Worm (Caenorhabditis elegans) whole organism, L4/young adult: Measurements from ENCODE around the gene C17C3.24.
"Not testable (repeated sequence)": the region's sequence is repeated elsewhere in the genome, so short reads cannot be mapped to it uniquely, and the experiment has no call there.

Experiments used
- W03F9.2 ChIP-seq: fragments of 150-350 bp; optimal IDR thresholded peaks from 2 replicates; lab custom pipeline; 2014; ENCODE audit warnings: missing biosample characterization, missing genetic modification characterization
- dao-5 ChIP-seq: sonication (generic microtip); optimal IDR thresholded peaks from 2 replicates; lab custom pipeline; 2016; ENCODE audit warnings: missing genotype, missing genetic modification characterization, moderate library complexity, missing compliant biosample characterization
- him-1 ChIP-seq: sonication (generic microtip); optimal IDR thresholded peaks from 2 replicates; lab custom pipeline; 2016; ENCODE audit warnings: missing genotype, missing genetic modification reagents, missing genetic modification characterization, missing compliant biosample characterization

Gene C17C3.24

ce11 chrII:5537524-5537923, 4.1 kb downstream of the C17C3.24 start, which contains the start of gene C17C3.11:
C17C3.11 (plus strand) TSS chrII:5537824.
- TF ChIP-seq W03F9.2 (tag; lab: Kevin White, UChicago) (no peak), him-1 (no peak), dao-5 (tag; lab: Kevin White, UChicago) (no peak)

DNA sequence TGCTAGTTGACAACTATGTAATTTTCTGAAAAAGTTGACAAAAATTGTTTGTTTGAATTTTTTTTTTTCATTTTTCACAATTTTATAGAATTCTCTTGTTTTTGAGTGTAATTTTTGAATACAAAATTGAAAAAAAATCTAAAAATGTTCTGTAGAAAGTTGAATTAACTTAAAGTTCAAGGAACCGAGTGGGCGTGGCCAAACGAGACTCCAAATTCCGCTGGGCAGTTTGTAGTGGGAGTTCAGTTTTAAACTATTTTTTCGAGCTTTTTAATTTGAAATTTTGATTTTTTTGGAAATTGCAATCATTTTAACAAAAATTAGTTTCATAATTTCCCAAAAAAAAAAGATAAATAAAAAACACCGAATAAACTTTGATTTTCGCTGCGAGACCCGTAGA, 4.5 kb downstream of the C17C3.24 start:
- TF ChIP-seq dao-5 (tag; lab: Kevin White, UChicago) = no peak
- no peak for TF ChIP-seq W03F9.2 (tag; lab: Kevin White, UChicago)
- no peak for TF ChIP-seq him-1

DNA sequence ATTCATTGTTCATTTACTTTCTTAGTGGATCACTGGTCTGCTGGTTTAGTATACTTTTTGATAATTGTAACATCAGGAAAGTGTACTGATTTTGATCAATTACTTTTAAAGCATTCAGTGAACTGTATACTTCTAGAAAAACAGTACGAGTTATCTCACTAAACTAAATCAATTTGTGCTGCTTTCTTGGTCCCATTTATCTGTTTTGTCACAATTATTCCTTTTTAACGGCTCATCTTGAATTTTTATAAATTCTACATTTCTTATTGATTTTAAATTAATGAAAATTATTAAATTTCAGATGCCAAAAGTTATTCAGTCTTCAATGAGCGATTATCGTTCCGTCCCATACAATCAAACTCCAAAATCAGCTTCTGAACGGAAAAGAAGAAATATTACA, 6.6 kb downstream of the C17C3.24 start, which contains the start of gene hlh-25:
Gene hlh-25 (plus strand): TSS at position 301 of the 400 bp plus-strand sequence.
- TF ChIP-seq dao-5 (tag; lab: Kevin White, UChicago); him-1; W03F9.2 (tag; lab: Kevin White, UChicago): not testable (repeated sequence)

DNA sequence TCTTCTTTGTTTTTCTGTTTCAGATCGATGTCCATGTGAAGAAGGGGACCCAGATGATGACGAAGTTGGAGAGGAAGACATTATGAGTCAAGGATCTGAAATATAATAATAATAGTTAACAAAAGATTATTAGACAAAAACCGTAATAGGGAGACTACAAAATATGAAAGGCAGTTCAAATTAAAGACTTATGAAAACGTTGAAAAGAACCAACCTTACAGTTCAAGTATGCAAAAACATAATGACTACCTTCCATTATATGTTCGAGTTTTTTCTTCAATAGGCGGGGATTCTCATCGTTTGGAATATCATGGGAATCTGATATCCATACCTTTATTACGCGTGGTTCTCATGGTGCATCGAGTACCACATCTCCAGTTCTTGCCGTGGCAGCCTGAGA, 7.9 kb downstream of the C17C3.24 start, which contains the start of gene hlh-26:
Gene hlh-26 (minus strand): TSS at position 101 of the 400 bp plus-strand sequence.
- TF ChIP-seq W03F9.2 (tag; lab: Kevin White, UChicago) = no peak

ce11 chrII:5531855-5532328, 9.7 kb downstream of the C17C3.24 start, which contains the start of gene C17C3.9:
C17C3.9 (minus strand) TSS chrII:5532278.
- no peak for TF ChIP-seq W03F9.2 (tag; lab: Kevin White, UChicago)

DNA sequence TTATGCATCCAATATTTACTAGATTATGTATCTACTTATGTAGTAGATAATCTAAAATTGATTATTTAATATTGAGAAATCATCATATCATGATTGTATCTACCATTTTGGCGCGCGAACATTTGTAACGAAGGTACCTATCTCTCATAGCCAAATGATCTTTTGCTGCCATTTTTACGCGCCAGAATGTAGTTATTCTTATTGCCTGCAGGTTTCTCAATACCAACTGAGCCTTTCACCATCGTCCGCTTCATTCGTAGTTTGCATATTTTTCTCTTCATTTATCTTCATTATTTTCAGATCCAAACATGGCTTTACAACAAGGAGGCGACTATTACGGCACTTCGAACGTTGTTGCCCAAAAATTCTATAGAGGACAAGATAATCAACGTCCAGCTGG, 13.7 kb downstream of the C17C3.24 start, which contains the start of gene ZK177.1:
Gene ZK177.1 (plus strand): TSS at position 301 of the 400 bp plus-strand sequence.
- TF ChIP-seq W03F9.2 (tag; lab: Kevin White, UChicago) (no peak), him-1 (no peak), dao-5 (tag; lab: Kevin White, UChicago) (no peak)

ce11 chrII:5525297-5525696, 16.3 kb downstream of the C17C3.24 start, which contains the start of gene tbx-35:
tbx-35 (minus strand) TSS chrII:5525397.
- TF ChIP-seq W03F9.2 (tag; lab: Kevin White, UChicago) (no peak), him-1 (no peak), dao-5 (tag; lab: Kevin White, UChicago) (no peak)

DNA sequence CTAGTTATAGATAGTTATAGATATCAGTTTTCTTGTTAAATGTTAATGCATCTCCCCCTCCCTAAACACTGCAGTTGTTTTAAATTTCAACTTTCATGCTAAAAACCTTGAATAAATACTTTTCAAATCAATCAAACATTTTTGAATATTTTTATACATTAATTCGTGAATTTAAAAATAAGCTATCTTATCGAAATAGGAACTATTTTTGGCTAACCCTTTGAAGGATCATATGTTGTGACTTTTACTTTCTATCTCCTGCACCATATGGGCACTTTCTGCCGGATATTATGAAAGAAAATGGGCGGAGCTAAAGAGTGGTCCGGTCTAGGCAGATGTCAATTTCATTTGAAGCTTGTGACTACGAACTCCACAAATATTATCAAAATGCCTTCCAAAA, 18.9 kb downstream of the C17C3.24 start, which contains the start of gene ZK177.11:
Gene ZK177.11 (plus strand): TSS at position 301 of the 400 bp plus-strand sequence.
- TF ChIP-seq W03F9.2 (tag; lab: Kevin White, UChicago) (no peak), dao-5 (tag; lab: Kevin White, UChicago) (no peak), him-1 (no peak)

- TF ChIP-seq him-1 (no peak), dao-5 (tag; lab: Kevin White, UChicago) (no peak), W03F9.2 (tag; lab: Kevin White, UChicago) (no peak)
These were observed 20.2 kb downstream of the C17C3.24 start, which contains the start of gene ZK177.12 for ce11 chrII:5521411-5521810. ZK177.12 (plus strand) TSS chrII:5521711.

- TF ChIP-seq dao-5 (tag; lab: Kevin White, UChicago) = no peak
- TF ChIP-seq him-1 = no peak
- no peak for TF ChIP-seq W03F9.2 (tag; lab: Kevin White, UChicago)
These were observed 22.7 kb downstream of the C17C3.24 start, which contains the start of gene ZK177.2 for ce11 chrII:5518910-5519309. ZK177.2 (plus strand) TSS chrII:5519210.

DNA sequence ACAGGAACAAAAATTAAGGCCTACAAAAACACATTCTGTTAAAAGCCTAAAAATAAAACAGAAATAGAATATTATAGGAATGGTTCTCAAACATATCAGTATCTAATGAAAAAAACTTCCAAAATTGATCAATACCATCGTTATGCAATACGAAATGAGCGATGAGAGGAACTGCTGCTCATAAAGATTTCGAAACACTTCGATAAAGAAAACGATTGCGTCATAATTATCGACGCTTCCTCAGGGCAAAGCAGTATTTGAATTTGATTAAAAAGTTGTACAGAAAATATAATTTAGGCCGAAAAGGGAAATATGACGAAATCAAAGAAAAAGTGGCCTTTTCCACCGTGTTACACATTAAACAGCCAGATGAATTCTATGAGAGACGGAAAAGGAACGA, 23.5 kb downstream of the C17C3.24 start:
- no peak for TF ChIP-seq dao-5 (tag; lab: Kevin White, UChicago)
- no peak for TF ChIP-seq W03F9.2 (tag; lab: Kevin White, UChicago)
- no peak for TF ChIP-seq him-1

- TF ChIP-seq W03F9.2 (tag; lab: Kevin White, UChicago) = no peak
- TF ChIP-seq him-1 = no peak
- no peak for TF ChIP-seq dao-5 (tag; lab: Kevin White, UChicago)
These were observed 23.9 kb downstream of the C17C3.24 start, which contains the start of gene ZK177.9 for ce11 chrII:5517643-5518042. ZK177.9 (minus strand) TSS chrII:5517743.

DNA sequence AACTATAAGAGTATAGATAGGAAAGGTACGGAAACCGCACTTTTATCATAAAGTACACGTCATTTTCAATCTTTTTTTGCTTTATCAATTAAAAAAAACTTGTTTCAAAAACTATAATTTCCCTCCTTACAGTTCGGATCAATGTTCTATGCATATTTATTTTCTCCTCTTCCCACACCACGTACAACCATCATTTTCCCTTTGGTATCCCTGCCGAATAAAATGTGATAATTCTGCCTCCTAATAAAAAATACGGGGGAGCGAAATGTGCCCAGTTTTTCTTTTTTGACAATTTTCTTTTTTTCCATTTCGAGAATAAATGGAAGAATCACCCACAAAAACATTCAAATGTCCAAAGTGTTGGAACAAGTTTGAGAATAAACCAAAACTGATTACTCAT, 26.0 kb downstream of the C17C3.24 start, which contains the start of gene ZK177.3:
Gene ZK177.3 (plus strand): TSS at position 301 of the 400 bp plus-strand sequence.
- no peak for TF ChIP-seq W03F9.2 (tag; lab: Kevin White, UChicago)
- no peak for TF ChIP-seq him-1
- TF ChIP-seq dao-5 (tag; lab: Kevin White, UChicago) = no peak

ce11 chrII:5514846-5515245, 26.7 kb downstream of the C17C3.24 start, which contains the start of gene sahd-1:
sahd-1 (minus strand) TSS chrII:5514945.
- TF ChIP-seq him-1 (no peak), dao-5 (tag; lab: Kevin White, UChicago) (no peak), W03F9.2 (tag; lab: Kevin White, UChicago) (no peak)
